Worm (Caenorhabditis elegans): ENCODE measurements around the gene clec-129.

DNA sequence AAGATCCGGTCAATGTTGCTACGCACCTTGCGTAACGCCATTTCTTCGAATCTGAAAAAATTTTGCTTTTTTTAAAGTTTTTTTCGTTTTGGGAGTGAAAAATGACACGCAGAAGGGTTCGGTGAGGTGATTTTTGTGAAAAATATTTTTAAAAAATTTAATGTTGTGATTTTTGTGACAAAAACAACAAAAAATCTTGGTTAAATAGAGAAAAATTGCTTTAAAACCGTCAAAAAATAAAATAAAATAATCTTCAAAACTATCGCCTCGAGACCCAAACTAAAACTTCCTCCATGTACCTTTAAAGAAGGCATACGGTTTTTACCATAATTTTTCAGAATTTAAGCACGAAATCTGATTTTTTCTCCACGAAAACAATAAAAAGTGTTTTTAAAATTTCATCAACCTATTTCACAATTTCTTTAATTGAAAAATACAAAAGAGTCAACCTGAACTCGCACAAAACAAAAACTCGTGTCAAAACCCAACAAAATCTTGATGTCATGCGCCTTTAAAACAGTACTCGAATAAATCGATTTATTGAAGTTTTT is 24.8 kb upstream of the clec-129 start, which contains the start of gene apd-3:
- no peak for TF ChIP-seq him-1 (tag; optimal IDR thresholded peaks at IDR 0.05)
- TF ChIP-seq dao-5 (tag; optimal IDR thresholded peaks at IDR 0.05): no peak

Measured in whole organism, L4/young adult.